Worm (Caenorhabditis elegans) whole organism, L3 larva: ENCODE data around the gene ceh-91.

ENCODE experiments used
- ama-1 ChIP-seq: fragments of 150-350 bp; optimal IDR thresholded peaks from 2 replicates; lab custom pipeline; 2018
- ceh-16 ChIP-seq: sonication (generic microtip); optimal IDR thresholded peaks from 2 replicates; lab custom pipeline; 2017; ENCODE audit warnings: missing biosample characterization, missing genetic modification characterization
- ceh-82 ChIP-seq: fragments of 150-350 bp; optimal IDR thresholded peaks from 2 replicates; lab custom pipeline; 2014; ENCODE audit warnings: missing biosample characterization, missing genetic modification characterization
- ceh-9 ChIP-seq: sonication (generic microtip); optimal IDR thresholded peaks from 2 replicates; lab custom pipeline; 2018; ENCODE audit warnings: missing biosample characterization, missing genetic modification characterization
- egl-27 ChIP-seq: sonication (generic microtip); optimal IDR thresholded peaks from 4 replicates; lab custom pipeline; 2017; ENCODE audit warnings: missing biosample characterization, missing genetic modification reagents, missing genetic modification characterization
- elt-2 ChIP-seq: sonication (generic microtip); optimal IDR thresholded peaks from 2 replicates; lab custom pipeline; 2016; ENCODE audit warnings: missing genetic modification reagents, mild to moderate bottlenecking, missing genetic modification characterization, missing compliant biosample characterization
- fkh-10 ChIP-seq: sonication (generic microtip); optimal IDR thresholded peaks from 2 replicates; lab custom pipeline; 2017; ENCODE audit warnings: missing biosample characterization, missing genetic modification reagents, missing genetic modification characterization
- fkh-2 ChIP-seq: fragments of 150-350 bp; optimal IDR thresholded peaks from 2 replicates; lab custom pipeline; 2014; ENCODE audit warnings: missing biosample characterization, missing genetic modification reagents, missing genetic modification characterization
- lin-39 ChIP-seq: fragments of 150-350 bp; optimal IDR thresholded peaks from 2 replicates; lab custom pipeline; 2018; ENCODE audit warnings: missing biosample characterization, missing genetic modification reagents, missing genetic modification characterization
- lsy-12 ChIP-seq: sonication (generic microtip); optimal IDR thresholded peaks from 2 replicates; lab custom pipeline; 2016; ENCODE audit warnings: mild to moderate bottlenecking, missing genetic modification characterization, missing compliant biosample characterization
- mdl-1 ChIP-seq: fragments of 150-350 bp; optimal IDR thresholded peaks from 2 replicates; lab custom pipeline; 2014; ENCODE audit warnings: missing biosample characterization, missing genetic modification characterization
- mml-1 ChIP-seq: fragments of 150-350 bp; sonication (generic microtip); optimal IDR thresholded peaks from 3 replicates; lab custom pipeline; 2014; ENCODE audit warnings: missing biosample characterization, missing genetic modification characterization
- nfya-1 ChIP-seq: sonication (generic microtip); optimal IDR thresholded peaks from 2 replicates; lab custom pipeline; 2017; ENCODE audit warnings: missing genetic modification characterization, mild to moderate bottlenecking, missing compliant biosample characterization, antibody characterized with exemption, moderate library complexity; ENCODE audit not compliant: insufficient read depth
- nhr-12 ChIP-seq: fragments of 150-350 bp; optimal IDR thresholded peaks from 2 replicates; lab custom pipeline; 2014; ENCODE audit warnings: missing biosample characterization, missing genetic modification characterization
- nhr-23 ChIP-seq: fragments of 150-350 bp; optimal IDR thresholded peaks from 2 replicates; lab custom pipeline; 2014; ENCODE audit warnings: missing biosample characterization, missing genetic modification reagents, missing genetic modification characterization
- nhr-28 ChIP-seq: fragments of 150-350 bp; optimal IDR thresholded peaks from 2 replicates; lab custom pipeline; 2014; ENCODE audit warnings: missing biosample characterization, missing genetic modification characterization
- nhr-67 ChIP-seq: fragments of 150-350 bp; optimal IDR thresholded peaks from 2 replicates; lab custom pipeline; 2014; ENCODE audit warnings: missing biosample characterization, missing genetic modification characterization
- nhr-76 ChIP-seq: fragments of 150-350 bp; sonication (generic microtip); optimal IDR thresholded peaks from 5 replicates; lab custom pipeline; 2014; ENCODE audit warnings: missing biosample characterization, missing genetic modification characterization
- nhr-77 ChIP-seq: fragments of 150-350 bp; optimal IDR thresholded peaks from 2 replicates; lab custom pipeline; 2014; ENCODE audit warnings: missing biosample characterization, missing genetic modification characterization
- pha-4 ChIP-seq: fragments of 150-350 bp; optimal IDR thresholded peaks from 2 replicates; lab custom pipeline; 2014; ENCODE audit warnings: missing biosample characterization, missing genetic modification reagents, missing genetic modification characterization
- pqm-1 ChIP-seq: fragments of 150-350 bp; optimal IDR thresholded peaks from 2 replicates; lab custom pipeline; 2017; ENCODE audit warnings: missing biosample characterization, missing genetic modification characterization, inconsistent platforms
- sea-2 ChIP-seq: fragments of 150-350 bp; sonication (generic microtip); optimal IDR thresholded peaks from 4 replicates; lab custom pipeline; 2014; ENCODE audit warnings: missing biosample characterization, missing genetic modification reagents, missing genetic modification characterization
- snpc-4 ChIP-seq: fragments of 150-350 bp; optimal IDR thresholded peaks from 2 replicates; lab custom pipeline; 2014; ENCODE audit warnings: missing biosample characterization, missing genetic modification characterization
- unc-62 ChIP-seq: fragments of 150-350 bp; sonication (generic microtip); optimal IDR thresholded peaks from 4 replicates; lab custom pipeline; 2014; ENCODE audit warnings: missing biosample characterization, missing genetic modification reagents, missing genetic modification characterization
- zag-1 ChIP-seq: fragments of 150-350 bp; optimal IDR thresholded peaks from 2 replicates; lab custom pipeline; 2014; ENCODE audit warnings: missing biosample characterization, missing genetic modification characterization
- ztf-11 ChIP-seq: fragments of 150-350 bp; optimal IDR thresholded peaks from 2 replicates; lab custom pipeline; 2014; ENCODE audit warnings: missing biosample characterization, missing genetic modification characterization
- ztf-4 ChIP-seq: fragments of 150-350 bp; optimal IDR thresholded peaks from 2 replicates; lab custom pipeline; 2014; ENCODE audit warnings: missing biosample characterization, missing genetic modification characterization

ceh-91 gene

ce11 chrIII:11657185-11657817 is 40.8 kb downstream of the ceh-91 start, which contains the start of gene crh-1 (continued):
- TF ChIP-seq fkh-2 (tag; lab: Kevin White, UChicago), result no peak
- TF ChIP-seq nhr-76, result no peak
- no peak for TF ChIP-seq ztf-4 (tag; lab: Kevin White, UChicago)
- TF ChIP-seq lin-39 (tag; lab: Kevin White, UChicago), result peak; percentile 39

DNA sequence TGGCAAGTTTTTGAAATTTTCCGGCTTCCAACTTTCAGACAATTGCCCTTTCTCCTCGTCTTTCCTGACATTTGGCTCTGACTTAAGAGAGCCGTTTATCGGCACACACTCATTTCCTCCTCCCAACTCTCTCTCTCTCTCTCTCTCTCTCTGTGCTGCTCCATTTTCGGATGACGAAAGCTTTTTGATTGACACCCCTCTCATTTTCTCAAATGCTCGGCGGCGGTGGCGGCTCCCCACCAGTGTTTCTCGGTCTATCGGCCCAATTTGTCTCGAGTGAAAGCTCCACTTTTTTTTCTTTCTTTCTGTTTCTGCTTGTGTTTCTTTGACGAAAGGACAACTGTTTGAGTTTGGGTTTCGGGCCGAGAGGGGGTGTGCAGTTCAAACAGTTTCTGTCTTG is 43.3 kb downstream of the ceh-91 start:
- no peak for TF ChIP-seq mml-1 (tag; lab: Kevin White, UChicago)
- TF ChIP-seq unc-62 (GFP tag; lab: Kevin White, UChicago), result no peak
- TF ChIP-seq lin-39 (tag; lab: Kevin White, UChicago), result peak; percentile 48
- TF ChIP-seq egl-27 (tag; lab: Kevin White, UChicago), result no peak
- no peak for TF ChIP-seq snpc-4 (tag; lab: Kevin White, UChicago)
- no peak for TF ChIP-seq nhr-67

DNA sequence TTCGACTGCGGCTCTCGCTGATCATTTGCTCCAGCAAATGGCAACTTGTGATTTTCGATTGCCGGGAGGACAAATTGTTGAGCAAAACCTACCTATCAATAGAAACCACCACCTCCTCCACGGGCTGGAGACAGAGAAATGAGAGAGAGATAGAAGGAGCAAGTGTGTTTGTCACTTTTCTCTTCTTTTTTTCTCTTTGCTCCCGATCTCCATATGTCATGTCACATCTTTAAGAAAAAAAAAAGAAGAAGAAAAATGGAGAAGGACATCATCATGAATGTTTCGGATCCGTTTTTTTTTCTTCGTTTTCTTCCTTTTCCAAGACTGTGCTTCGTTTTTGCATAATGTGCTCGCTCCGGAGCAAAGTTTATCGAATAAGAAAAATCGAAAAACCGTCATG is 44.2 kb downstream of the ceh-91 start:
- TF ChIP-seq pha-4, result peak; percentile 26
- TF ChIP-seq nfya-1 (tag; lab: Kevin White, UChicago), result peak; percentile 40
- TF ChIP-seq sea-2 (GFP tag; lab: Kevin White, UChicago), result no peak

DNA sequence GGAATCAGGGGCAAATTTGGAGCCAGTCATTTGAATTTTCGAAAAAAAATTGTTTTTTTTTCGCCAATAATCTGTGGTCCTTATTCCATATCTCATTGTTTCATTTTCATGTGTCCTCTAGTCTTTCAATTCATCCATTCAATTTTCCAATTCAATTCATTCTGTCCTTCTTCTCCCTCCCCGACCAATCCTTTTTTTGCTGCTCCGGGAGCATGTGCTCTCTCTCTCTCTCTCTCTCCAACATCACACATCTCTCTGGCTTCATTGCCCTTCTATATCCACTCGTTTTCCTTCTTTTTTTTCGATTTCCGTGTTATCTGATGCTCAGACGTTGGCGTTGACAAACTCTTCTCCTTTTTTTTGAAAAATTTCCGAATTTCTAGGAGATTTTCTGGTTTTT is 46.9 kb downstream of the ceh-91 start:
- peak; percentile 48 for TF ChIP-seq nfya-1 (tag; lab: Kevin White, UChicago)
- TF ChIP-seq egl-27 (tag; lab: Kevin White, UChicago), result no peak

- no peak for TF ChIP-seq ceh-9
- TF ChIP-seq fkh-10, result no peak
- no peak for TF ChIP-seq zag-1 (tag; lab: Kevin White, UChicago)
- no peak for TF ChIP-seq pqm-1 (tag; lab: Kevin White, UChicago)
- TF ChIP-seq ztf-11, result no peak
- TF ChIP-seq ama-1 (lab: Kevin White, UChicago), result no peak
- TF ChIP-seq ceh-82, result no peak
- TF ChIP-seq mdl-1 (tag; lab: Kevin White, UChicago), result no peak
Measured at ce11 chrIII:11666819-11667218, 50.3 kb downstream of the ceh-91 start.

ce11 chrIII:11669008-11669407 is 52.5 kb downstream of the ceh-91 start:
- TF ChIP-seq nhr-12 (tag; lab: Kevin White, UChicago), result no peak
- no peak for TF ChIP-seq nhr-77
- TF ChIP-seq elt-2 (tag; lab: Kevin White, UChicago), result no peak
- TF ChIP-seq pqm-1 (tag; lab: Kevin White, UChicago), result no peak
- no peak for TF ChIP-seq ceh-9
- no peak for TF ChIP-seq lsy-12
- no peak for TF ChIP-seq mdl-1 (tag; lab: Kevin White, UChicago)
- no peak for TF ChIP-seq nhr-23 (tag; lab: Kevin White, UChicago)
- TF ChIP-seq nhr-28 (tag; lab: Kevin White, UChicago), result no peak
- no peak for TF ChIP-seq zag-1 (tag; lab: Kevin White, UChicago)
- no peak for TF ChIP-seq ztf-11
- no peak for TF ChIP-seq fkh-10
- TF ChIP-seq ceh-16 (tag; lab: Kevin White, UChicago), result no peak
- TF ChIP-seq, all 47 proteins: peak for 0
